Fruit fly (Drosophila melanogaster) whole organism, wandering third instar larva: ENCODE results near the gene CG34244.

Experiments used
- Sp1 ChIP-seq: fragments of 200-800 bp; sonication (Bioruptor generic); optimal IDR thresholded peaks from 3 replicates; lab custom pipeline; 2019; ENCODE audit warnings: missing biosample characterization, mild to moderate bottlenecking, missing genetic modification characterization, moderate library complexity
- dl ChIP-seq, 2 experiments: fragments of 175-275, 200-275 bp in 1 of 2; fragments of 200-275 bp in 1 of 2; sonication (Bioruptor generic); optimal IDR thresholded peaks; lab custom pipeline; 2018; ENCODE audit warnings: mild to moderate bottlenecking in 2 of 2, missing biosample characterization in 2 of 2, missing genetic modification characterization in 2 of 2, moderate library complexity in 2 of 2; ENCODE audit not compliant: partially characterized antibody in 2 of 2, insufficient read depth in 1 of 2

dm6 chr3L:14208974-14209373, 26.8 kb downstream of the CG34244 start:
- TF ChIP-seq dl (GFP tag; optimal IDR thresholded peaks at IDR 0.05; lab: Kevin White, UChicago; ENCODE audit: insufficient read depth in 1 of 2, partially characterized antibody in 2 of 2) (no peak), Sp1 (GFP tag; lab: Kevin White, UChicago) (no peak)
